Worm (Caenorhabditis elegans): ENCODE data around the gene W08F4.10.
"Not testable (repeated sequence)": the region's sequence is repeated elsewhere in the genome, so short reads cannot be mapped to it uniquely, and the experiment has no call there.

W08F4.10 gene

ce11 chrII:602020-602419 is 11.0 kb upstream of the W08F4.10 start, which contains the start of gene nhl-3:
Gene nhl-3 (minus strand): TSS chrII:602120.
- TF ChIP-seq F57A8.1 (GFP tag; optimal IDR thresholded peaks at IDR 0.05) (no peak), B0019.2 (GFP tag; conservative IDR thresholded peaks at IDR 0.05) (no peak), mel-28 (tag; optimal IDR thresholded peaks at IDR 0.05; ENCODE audit: borderline replicate concordance) (no peak), Y56A3A.18 (GFP tag; IDR thresholded peaks at IDR 0.05) (no peak), lin-54 (GFP tag; optimal IDR thresholded peaks at IDR 0.05) (no peak), nhr-27 (tag; optimal IDR thresholded peaks at IDR 0.05) (no peak), nhr-80 (tag; optimal IDR thresholded peaks at IDR 0.05) (no peak), attf-5 (GFP tag; optimal IDR thresholded peaks at IDR 0.05) (no peak), B0261.1 (tag; optimal IDR thresholded peaks at IDR 0.05) (no peak), ceh-100 (GFP tag; IDR thresholded peaks at IDR 0.05) (no peak), bed-1 (GFP tag; IDR thresholded peaks at IDR 0.05) (no peak), madf-6 (GFP tag; IDR thresholded peaks at IDR 0.05) (no peak), athp-1 (tag; optimal IDR thresholded peaks at IDR 0.05) (no peak), hsf-1 (GFP tag; IDR thresholded peaks at IDR 0.05) (no peak), K12H6.12 (tag; optimal IDR thresholded peaks at IDR 0.05) (no peak), egl-44 (GFP tag; IDR thresholded peaks at IDR 0.05) (no peak)

DNA sequence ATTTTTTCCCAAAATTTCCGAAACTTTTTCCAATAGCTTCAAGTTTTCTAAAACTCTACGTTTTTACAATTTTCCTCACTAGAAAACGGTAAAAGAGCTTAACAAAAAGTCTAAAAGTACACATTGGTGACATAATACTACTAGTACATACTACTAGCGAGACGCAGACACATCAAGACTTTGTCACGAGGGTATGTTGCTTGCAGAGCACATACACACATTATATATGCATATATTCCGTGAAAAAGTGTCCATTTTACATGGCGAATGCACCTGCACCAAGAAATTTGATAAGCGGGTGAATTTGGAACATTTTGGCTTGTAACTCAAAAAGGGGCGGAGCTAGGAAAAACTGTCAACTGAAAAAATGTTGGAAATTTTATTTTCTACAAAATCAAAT is 10.3 kb upstream of the W08F4.10 start:
- TF ChIP-seq tbx-9 (tag; optimal IDR thresholded peaks at IDR 0.05; ENCODE audit: borderline replicate concordance) (no peak), ceh-79 (tag; optimal IDR thresholded peaks at IDR 0.05) (no peak), hmg-1.2 (GFP tag; IDR thresholded peaks at IDR 0.05) (peak; percentile 60; the same call in 1 of the 2 replicates), F22D6.2 (tag; optimal IDR thresholded peaks at IDR 0.05) (no peak)

ce11 chrII:596702-597101 is 5.7 kb upstream of the W08F4.10 start:
- TF ChIP-seq ztf-6 (GFP tag; IDR thresholded peaks at IDR 0.05) (no peak), Y67H2A.10 (GFP tag; conservative IDR thresholded peaks at IDR 0.05) (no peak), C06A6.2 (GFP tag; conservative IDR thresholded peaks at IDR 0.05) (no peak), lin-35 (GFP tag; optimal IDR thresholded peaks at IDR 0.05) (no peak), lsl-1 (GFP tag; optimal IDR thresholded peaks at IDR 0.05) (no peak), madf-6 (GFP tag; IDR thresholded peaks at IDR 0.05) (no peak), ceh-40 (GFP tag; IDR thresholded peaks at IDR 0.05) (no peak), hmg-1.2 (GFP tag; IDR thresholded peaks at IDR 0.05) (no peak), D2030.7 (GFP tag; IDR thresholded peaks at IDR 0.05) (no peak), pbrm-1 (GFP tag; IDR thresholded peaks at IDR 0.05) (no peak), B0261.1 (tag; optimal IDR thresholded peaks at IDR 0.05) (no peak)

- TF ChIP-seq nhr-27 (tag; optimal IDR thresholded peaks at IDR 0.05); egl-18 (GFP tag; IDR thresholded peaks at IDR 0.05); nfya-1 (tag; optimal IDR thresholded peaks at IDR 0.05; ENCODE audit: borderline replicate concordance, insufficient read depth): not testable (repeated sequence)
Observed at ce11 chrII:593221-593620, 2.2 kb upstream of the W08F4.10 start, which contains the start of gene W08F4.1. Gene W08F4.1 (plus strand): TSS chrII:593521.

DNA sequence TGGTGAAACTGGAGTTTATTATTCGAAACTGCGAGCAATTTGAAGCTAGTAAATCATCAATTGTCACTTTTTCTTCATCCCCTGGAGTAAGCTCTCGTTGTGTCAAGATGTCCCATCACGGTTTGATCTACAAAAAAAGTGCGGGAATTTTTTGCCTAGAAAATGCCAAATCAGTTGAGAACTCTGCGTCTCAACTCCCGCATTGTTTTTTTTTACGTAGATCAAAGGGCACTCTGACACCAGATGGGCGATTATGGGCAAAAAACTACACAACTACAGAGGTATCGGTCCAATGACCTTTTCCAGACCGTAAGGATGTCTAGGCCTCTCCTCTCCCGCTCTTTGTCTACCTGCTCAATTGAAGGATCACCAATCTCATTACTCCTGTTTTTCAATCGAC is 3.5 kb downstream of the W08F4.10 start, which contains the start of gene fbxb-34:
Gene fbxb-34 (plus strand): TSS at position 301 of the 400 bp plus-strand sequence.
- TF ChIP-seq him-1 (tag; optimal IDR thresholded peaks at IDR 0.05) (no peak), tbp1 (GFP tag; optimal IDR thresholded peaks at IDR 0.05) (no peak), D2030.7 (GFP tag; IDR thresholded peaks at IDR 0.05) (no peak), nfya-2 (GFP tag; IDR thresholded peaks at IDR 0.05) (no peak), F57A8.1 (GFP tag; optimal IDR thresholded peaks at IDR 0.05) (no peak), cebp-2 (GFP tag; IDR thresholded peaks at IDR 0.05) (no peak), F10E7.11 (tag; optimal IDR thresholded peaks at IDR 0.05) (no peak), attf-3 (GFP tag; conservative IDR thresholded peaks at IDR 0.05) (no peak)

All from whole organism, young adult.